Fruit fly (Drosophila melanogaster) whole organism, larva: ENCODE data around the gene Polr3H.
A peak's percentile ranks its signal among the peaks of the same experiment; 100 is the strongest.

Experiments
- noc ChIP-seq: fragments of 200-800 bp; sonication (Bioruptor generic); optimal IDR thresholded peaks from 3 replicates; lab custom pipeline; 2019; ENCODE audit warnings: missing biosample characterization, mild to moderate bottlenecking, missing genetic modification characterization, moderate library complexity

The Polr3H gene

DNA sequence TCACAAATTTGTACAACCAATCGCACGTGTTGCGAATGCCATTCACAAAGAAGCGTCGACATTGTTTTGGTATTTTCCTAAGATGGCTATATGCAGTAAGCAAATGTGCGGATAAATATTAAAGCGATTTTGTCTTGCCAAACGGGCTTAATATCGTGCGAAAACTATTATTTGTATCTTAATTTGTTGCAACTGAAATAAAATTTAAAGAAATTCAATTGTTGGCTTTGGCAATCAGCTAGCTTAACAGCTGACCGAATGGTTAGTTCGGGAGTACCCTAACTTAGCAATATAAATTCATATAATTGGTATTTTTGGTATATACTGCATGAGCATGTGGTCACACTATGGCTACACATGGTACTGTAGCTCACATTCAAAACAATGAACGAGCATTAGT lies at the start of gene Polr3H, which contains the start of gene RIOK1:
Polr3H (plus strand) TSS at position 347 of the 400 bp plus-strand sequence.
RIOK1 (minus strand) TSS at position 65 of the 400 bp plus-strand sequence.
- TF ChIP-seq noc (tag; lab: Kevin White, UChicago): no peak

DNA sequence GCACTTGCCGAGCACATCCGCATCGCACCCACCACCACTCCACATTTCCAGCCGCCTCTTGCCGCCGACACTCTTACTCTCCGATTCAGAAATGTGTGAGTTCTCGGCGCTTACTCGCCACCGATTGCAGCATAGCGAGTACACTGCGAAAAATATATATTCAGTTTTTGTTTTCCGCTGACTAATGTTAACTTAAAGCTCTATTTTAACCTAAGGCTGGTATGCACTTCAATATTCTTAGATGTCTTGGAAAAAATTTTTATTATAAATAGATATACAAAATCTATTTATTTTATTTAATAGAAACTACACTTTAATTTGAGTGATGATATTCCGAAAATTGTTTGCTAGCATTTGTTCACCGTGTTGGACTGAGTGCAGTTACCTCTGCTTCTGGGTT lies 49.3 kb upstream of the Polr3H start:
- no peak for TF ChIP-seq noc (tag; lab: Kevin White, UChicago)

DNA sequence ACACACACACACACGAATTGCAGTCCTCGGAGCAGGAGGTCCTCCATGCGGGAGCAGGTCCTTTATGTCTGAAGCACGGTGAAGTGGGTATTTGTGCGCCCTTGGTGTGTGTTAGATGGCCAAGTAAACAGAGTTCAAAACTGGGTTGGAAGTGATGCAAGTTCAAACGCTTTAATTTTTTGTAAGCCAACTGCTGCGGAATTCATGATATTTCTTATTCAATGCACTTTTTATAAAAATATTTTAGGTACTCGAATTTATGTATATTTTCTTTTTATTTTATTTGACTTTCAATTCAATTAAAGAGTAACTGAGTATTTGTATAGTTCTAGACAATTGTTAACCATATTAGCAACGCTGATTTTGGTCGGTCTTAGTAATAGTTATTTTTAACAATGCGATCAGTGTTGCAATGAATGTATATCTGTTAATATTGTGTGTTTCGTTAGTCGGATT lies 48.6 kb upstream of the Polr3H start, which contains the start of the genes CG14137 and CG46394:
CG14137 (minus strand) TSS at position 101 of the 456 bp plus-strand sequence.
CG46394 (plus strand) TSS at position 406 of the 456 bp plus-strand sequence.
- no peak for TF ChIP-seq noc (tag; lab: Kevin White, UChicago)

DNA sequence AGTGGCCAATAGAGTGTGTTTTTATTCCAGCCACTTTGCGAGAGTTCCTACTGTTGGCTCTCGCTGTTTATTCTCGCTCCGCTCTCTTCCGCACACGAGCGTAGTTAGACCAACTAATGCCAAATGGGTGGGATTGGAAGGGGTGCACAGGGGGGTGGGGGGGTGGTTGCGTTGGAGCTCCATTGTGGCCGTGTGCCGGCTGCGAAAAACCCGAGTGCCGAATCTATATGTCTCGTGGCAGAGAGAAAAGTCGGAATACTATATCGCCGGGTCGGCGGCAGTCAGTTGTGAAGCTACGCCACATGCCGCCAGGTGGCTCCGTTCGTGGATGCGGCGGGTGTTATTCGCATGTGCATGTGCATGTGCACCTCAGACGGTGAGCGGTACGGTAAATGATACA lies 47.4 kb upstream of the Polr3H start:
- no peak for TF ChIP-seq noc (tag; lab: Kevin White, UChicago)

DNA sequence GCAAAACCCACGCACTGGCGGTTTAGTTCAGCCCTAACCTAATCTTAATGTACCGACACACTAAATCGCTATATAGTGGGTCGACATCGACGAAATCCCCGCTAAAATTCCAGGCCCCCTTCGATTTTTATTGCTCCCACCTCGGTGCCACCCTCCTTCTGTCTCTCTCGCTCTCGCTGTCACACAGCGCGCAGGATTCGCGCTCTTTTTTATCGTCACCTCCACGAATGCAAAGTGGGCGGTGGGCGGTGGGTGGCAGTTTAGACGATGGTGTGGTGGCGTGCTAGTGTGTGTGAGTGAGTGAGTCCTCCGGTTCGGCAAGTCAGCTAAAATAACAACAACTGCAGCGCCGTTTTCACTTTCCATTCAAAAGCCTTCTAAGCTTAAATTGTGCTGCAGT lies 46.5 kb upstream of the Polr3H start:
- TF ChIP-seq noc (tag; lab: Kevin White, UChicago): no peak

DNA sequence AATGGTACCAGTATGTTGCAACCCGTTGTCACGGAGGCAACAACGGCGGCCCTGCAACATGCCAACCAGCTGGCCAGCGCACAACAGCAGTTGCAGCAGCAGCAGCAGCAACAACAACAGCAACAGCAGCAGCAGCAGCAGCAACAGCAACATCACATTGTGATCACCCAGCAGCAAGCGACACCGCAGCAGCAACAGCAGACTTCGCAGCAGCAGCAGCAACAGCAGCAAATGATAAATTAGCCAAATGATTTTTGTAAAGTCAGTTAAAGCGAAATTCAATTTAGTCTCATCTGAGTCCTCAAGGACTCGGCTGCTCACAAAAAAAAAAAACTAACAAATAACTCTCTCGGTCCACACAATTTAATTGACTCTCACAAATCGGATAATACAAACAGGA lies 44.3 kb upstream of the Polr3H start:
- no peak for TF ChIP-seq noc (tag; lab: Kevin White, UChicago)

DNA sequence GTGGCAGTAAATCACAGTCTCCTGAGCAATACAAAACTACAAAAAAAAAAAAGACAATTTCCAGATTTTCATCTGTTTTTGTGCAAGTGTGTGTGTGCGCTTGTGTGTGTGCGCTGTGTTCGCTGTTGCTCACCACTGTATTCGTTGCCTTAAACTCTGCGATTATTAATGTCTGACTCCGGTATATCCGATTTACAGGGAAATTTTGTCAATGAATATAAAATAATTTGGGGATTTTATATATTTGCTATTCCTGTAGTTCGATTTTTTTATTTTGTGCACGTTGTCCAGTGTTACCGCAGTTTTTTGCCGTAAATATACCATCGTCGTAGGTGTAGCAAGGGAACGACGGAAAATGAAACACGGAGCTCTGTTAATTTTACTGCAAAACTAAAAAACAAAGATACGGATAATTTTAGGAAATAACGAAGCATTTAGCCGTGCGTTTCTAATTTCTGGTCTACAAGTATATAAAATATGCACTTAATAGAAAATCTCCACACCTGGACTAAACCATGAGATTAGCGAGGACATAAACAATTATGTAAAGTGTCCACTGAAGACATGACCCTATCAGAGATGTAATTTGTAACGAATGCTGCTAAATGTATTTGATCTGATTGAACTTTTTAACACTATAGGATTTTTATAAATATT lies 39.3 kb upstream of the Polr3H start, which contains the start of gene Duba:
Duba (minus strand) TSS at position 313 of the 657 bp plus-strand sequence.
- TF ChIP-seq noc (tag; lab: Kevin White, UChicago): no peak

DNA sequence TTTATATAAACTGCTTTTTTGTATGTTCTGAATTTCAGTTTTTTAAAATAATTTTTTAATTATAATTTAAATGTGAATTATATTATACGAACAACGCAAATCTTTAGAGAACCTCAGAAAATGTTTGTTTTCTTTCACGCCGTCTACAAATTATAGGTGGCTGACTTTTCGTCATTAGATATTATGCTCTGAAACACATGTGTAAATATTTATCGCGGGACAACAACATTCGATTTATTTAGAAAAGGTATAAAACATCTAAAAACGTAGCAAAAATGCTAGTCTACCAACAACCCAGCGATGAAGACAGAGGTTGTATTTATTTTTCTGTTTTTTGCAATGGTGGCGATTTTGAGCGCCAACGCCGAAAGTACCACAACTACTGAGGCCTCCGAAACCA lies 38.7 kb upstream of the Polr3H start, which contains the start of gene CG42832:
CG42832 (plus strand) TSS at position 301 of the 400 bp plus-strand sequence.
- no peak for TF ChIP-seq noc (tag; lab: Kevin White, UChicago)

DNA sequence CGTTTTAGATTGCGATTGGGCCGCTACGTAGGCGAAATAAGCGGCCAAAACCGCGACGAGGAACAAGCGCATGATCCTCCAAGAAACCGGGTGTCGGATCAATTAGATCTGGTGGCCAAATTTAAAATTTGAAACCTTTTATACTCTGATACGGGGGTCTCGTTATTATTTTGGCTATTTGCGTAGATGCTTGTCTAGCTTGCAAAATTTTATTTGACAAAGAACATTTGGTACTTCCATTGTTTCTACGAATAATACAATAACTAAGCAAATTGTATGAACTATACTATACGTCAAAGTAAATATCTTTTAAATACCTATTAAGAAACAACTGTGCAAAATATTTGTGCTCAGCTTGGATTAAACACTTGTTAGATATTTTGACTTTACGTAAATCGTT lies 28.6 kb upstream of the Polr3H start, which contains the start of gene Muc68Ca:
Muc68Ca (minus strand) TSS at position 101 of the 400 bp plus-strand sequence.
- no peak for TF ChIP-seq noc (tag; lab: Kevin White, UChicago)

DNA sequence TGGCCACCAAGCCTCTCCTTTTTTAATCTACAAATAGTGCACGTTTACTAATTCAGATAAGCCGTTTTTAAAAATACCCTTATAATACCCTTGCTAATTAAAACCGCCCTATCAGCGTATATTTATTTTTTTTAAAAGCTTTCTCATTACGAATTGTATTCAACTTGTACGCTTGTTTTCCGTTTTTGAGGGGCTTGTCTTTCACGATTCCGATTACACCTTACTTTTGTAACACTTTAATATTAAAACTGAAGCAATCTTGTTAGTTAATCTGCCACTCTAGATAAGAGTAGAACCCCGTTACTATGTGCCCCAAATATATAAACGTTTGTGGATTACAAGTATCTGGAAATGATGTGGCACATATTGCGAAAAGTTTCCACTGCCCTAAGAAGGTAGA lies 25.8 kb upstream of the Polr3H start:
- no peak for TF ChIP-seq noc (tag; lab: Kevin White, UChicago)

DNA sequence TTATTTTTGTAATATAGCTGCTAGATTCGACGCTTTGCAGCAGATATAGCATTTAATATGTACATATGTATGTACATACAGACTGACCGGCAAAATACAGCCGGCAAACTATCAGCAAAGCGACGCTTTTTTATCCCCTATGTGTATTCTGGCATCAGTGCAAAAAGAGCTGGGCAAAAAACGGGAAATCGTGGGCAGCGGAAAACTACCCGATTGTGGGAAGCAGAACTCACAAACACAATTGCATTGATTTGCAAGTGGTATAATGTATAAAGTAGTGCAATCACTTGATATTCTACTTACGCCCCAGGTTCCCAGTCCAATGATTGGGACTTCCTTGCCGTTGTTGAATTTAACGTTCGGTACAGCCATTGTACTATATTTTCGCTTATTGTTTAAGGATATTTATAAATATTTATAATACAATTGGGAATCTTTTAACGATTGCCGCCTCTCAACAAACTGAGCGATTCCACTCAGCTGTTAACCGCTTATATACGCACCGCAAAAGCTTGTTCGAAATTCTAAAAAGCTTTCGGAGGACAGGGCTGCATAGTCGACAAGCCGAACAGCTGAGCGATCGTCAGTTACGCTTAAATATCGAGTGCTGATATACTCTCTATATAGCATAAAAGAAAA lies 25.2 kb upstream of the Polr3H start:
- peak; percentile 19 for TF ChIP-seq noc (tag; lab: Kevin White, UChicago)

DNA sequence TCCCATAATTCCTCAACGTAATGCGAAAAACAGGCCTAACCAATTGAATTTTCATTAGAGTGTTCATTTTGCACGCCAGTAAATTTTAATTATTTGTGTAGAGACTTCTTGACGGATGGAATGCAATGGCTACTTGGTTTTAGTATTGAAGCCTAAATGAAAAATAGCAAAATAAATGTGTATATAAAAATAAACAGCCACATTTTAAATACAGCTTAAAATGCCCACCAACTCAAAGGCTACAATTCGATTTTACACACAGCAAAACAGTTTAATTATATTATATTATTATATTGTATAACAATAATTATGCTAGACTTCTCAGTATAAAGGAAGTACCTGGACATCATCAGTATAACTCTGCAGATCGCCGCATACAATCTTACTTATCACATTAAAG lies 24.3 kb upstream of the Polr3H start, which contains the start of gene Akr1B:
Akr1B (minus strand) TSS at position 101 of the 400 bp plus-strand sequence.
- no peak for TF ChIP-seq noc (tag; lab: Kevin White, UChicago)

DNA sequence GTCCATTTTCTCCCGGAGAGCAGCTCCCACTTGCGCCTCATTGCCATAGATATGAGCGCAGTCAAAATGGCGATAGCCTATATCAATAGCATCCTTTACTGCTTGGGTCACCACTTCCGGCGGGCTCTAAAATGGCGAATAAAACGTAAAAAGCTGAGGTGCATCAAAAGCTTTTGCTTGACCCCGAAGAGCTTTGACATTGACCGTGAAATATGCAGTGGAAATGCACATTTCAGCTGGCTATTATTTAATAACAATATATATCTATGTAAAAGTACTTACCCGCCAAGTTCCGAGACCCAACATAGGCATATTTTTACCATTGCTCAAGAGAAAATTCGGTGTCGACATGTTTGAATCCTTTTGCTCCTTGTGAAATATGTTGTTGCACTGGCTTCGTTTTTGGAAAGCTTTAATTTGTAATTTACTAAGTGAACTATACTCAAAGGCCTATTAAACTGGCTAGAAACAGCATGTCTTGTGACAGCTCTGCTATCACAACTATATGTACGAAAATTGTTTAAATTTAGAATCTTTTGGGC lies 22.9 kb upstream of the Polr3H start, which contains the start of gene CG6083:
CG6083 (minus strand) TSS at position 492 of the 542 bp plus-strand sequence.
- no peak for TF ChIP-seq noc (tag; lab: Kevin White, UChicago)

DNA sequence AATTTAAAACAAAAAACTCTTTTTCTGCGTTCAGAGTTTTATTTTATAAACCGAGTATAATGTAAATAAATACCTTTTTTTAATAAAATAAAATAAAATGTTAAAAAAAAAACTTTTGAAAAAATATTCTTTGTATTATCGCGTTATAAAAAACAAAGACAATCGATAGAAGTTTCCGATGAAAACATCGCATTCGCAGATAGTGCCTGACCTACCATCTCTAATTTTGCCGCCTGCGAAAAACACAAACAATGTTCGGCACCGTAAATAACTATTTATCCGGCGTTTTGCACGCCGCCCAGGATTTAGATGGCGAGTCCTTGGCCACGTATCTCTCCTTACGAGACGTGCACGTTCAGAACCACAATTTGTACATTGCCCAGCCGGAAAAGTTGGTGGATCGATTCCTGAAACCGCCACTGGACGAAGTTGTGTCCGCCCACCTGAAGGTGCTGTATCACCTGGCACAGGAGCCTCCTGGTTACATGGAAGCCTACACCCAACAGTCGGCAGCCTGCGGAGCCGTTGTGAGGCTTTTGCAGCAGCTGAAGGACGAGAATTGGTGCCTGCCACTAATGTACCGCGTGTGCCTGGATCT lies 22.2 kb upstream of the Polr3H start, which contains the start of gene PCID2:
PCID2 (plus strand) TSS at position 213 of the 598 bp plus-strand sequence.
- TF ChIP-seq noc (tag; lab: Kevin White, UChicago): no peak

DNA sequence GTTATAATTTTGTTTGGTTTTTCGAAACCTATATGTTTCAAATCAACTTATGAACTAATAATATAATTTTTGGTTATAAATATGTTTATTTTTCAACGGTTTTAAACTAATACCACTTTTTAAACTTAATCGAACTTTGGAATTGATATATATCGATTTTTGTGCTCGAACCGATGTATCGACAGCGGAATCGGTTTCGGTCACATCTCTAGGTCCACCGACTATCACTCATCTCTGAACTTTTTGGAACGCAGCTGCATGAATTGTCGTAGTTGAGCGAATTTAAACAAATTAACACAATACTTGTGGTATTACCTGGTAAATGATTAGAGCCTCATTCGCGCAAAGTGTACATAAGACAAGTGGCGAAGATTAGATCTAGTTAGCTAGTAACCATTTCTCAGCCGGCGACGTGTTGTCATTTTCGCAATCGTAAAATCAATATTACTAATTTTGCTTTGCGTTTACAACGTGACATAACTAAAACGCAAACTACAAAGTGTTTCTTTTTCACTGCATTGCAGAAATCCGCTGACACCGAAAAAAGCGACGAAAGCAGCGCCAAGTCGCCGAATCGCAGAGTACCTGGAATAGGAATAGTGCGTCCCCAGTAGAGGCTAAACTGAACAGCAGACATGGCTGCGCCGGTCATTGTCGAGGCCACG lies 20.6 kb upstream of the Polr3H start, which contains the start of gene Apt1:
Apt1 (plus strand) TSS at position 219 of the 665 bp plus-strand sequence.
- TF ChIP-seq noc (tag; lab: Kevin White, UChicago): peak; percentile 0
